Fruit fly (Drosophila melanogaster) whole organism, prepupa: ENCODE measurements around the gene CG13884.

Experiments
- Blimp-1 ChIP-seq: fragments of 200-800 bp; sonication (Bioruptor generic); optimal IDR thresholded peaks from 3 replicates; lab custom pipeline; 2017; ENCODE audit warnings: missing biosample characterization, missing genetic modification characterization, mild to moderate bottlenecking, moderate library complexity, missing genetic modification reagents
- CG10631 ChIP-seq: fragments of 200-800 bp; sonication (Bioruptor generic); optimal IDR thresholded peaks from 2 replicates; lab custom pipeline; 2016; ENCODE audit warnings: missing biosample characterization, missing genetic modification characterization
- CG10669 ChIP-seq: fragments of 200-800 bp; sonication (Bioruptor generic); optimal IDR thresholded peaks from 3 replicates; lab custom pipeline; 2018; ENCODE audit warnings: missing biosample characterization, mild to moderate bottlenecking, missing genetic modification characterization, moderate library complexity
- CG11294 ChIP-seq: fragments of 200-800 bp; sonication (Bioruptor generic); IDR thresholded peaks from 2 replicates; pipeline ENCODE4 v1.3.6; 2022; ENCODE audit warnings: missing biosample characterization, missing genetic modification characterization
- CG15336 ChIP-seq: fragments of 200-800 bp; sonication (Bioruptor generic); IDR thresholded peaks from 2 replicates; pipeline ENCODE4 v1.3.6; 2022; ENCODE audit warnings: missing biosample characterization, missing genetic modification characterization
- CG3032 ChIP-seq: fragments of 200-800 bp; optimal IDR thresholded peaks from 2 replicates; lab custom pipeline; 2019; ENCODE audit warnings: missing biosample characterization, mild to moderate bottlenecking, missing genetic modification characterization, moderate library complexity
- CG31627 ChIP-seq: fragments of 200-800 bp; sonication (Bioruptor generic); optimal IDR thresholded peaks from 3 replicates; lab custom pipeline; 2016; ENCODE audit warnings: missing biosample characterization, missing genetic modification characterization
- CG32006 ChIP-seq: fragments of 200-800 bp; sonication (Bioruptor generic); optimal IDR thresholded peaks from 3 replicates; lab custom pipeline; 2017; ENCODE audit warnings: missing biosample characterization, mild to moderate bottlenecking, missing genetic modification characterization
- CG3919 ChIP-seq: fragments of 200-800 bp; sonication (Bioruptor generic); optimal IDR thresholded peaks from 3 replicates; lab custom pipeline; 2016; ENCODE audit warnings: missing biosample characterization, missing genetic modification characterization
- CG4318 ChIP-seq: fragments of 200-800 bp; sonication (Bioruptor generic); optimal IDR thresholded peaks from 3 replicates; lab custom pipeline; 2017; ENCODE audit warnings: missing biosample characterization, mild to moderate bottlenecking, missing genetic modification characterization
- CG6276 ChIP-seq: fragments of 200-800 bp; sonication (Bioruptor generic); optimal IDR thresholded peaks from 2 replicates; lab custom pipeline; 2017; ENCODE audit warnings: missing biosample characterization, mild to moderate bottlenecking, missing genetic modification characterization
- CG7368 ChIP-seq: fragments of 200-800 bp; sonication (Bioruptor generic); optimal IDR thresholded peaks from 3 replicates; lab custom pipeline; 2016; ENCODE audit warnings: missing biosample characterization, missing genetic modification characterization
- CG8119 ChIP-seq: fragments of 200-800 bp; sonication (Bioruptor generic); IDR thresholded peaks from 3 replicates; pipeline ENCODE4 v1.3.6; 2022; ENCODE audit warnings: missing biosample characterization, missing genetic modification characterization
- Eip78C ChIP-seq: fragments of 200-800 bp; sonication (Bioruptor generic); peaks from one replicate; lab custom pipeline; 2016; ENCODE audit warnings: missing biosample characterization, missing genetic modification characterization
- Eip93F ChIP-seq: fragments of 200-800 bp; sonication (Bioruptor generic); optimal IDR thresholded peaks from 2 replicates; lab custom pipeline; 2016; ENCODE audit warnings: missing biosample characterization, mild to moderate bottlenecking, missing genetic modification characterization
- Ets21C ChIP-seq: fragments of 200-800 bp; sonication (Bioruptor generic); optimal IDR thresholded peaks from 3 replicates; lab custom pipeline; 2016; ENCODE audit warnings: missing biosample characterization, missing genetic modification characterization
- Ets96B ChIP-seq: fragments of 200-800 bp; optimal IDR thresholded peaks from 2 replicates; lab custom pipeline; 2019; ENCODE audit warnings: missing biosample characterization, mild to moderate bottlenecking, missing genetic modification characterization, moderate library complexity
- Gug ChIP-seq: fragments of 200-800 bp; sonication (Bioruptor generic); IDR thresholded peaks from 2 replicates; pipeline ENCODE4 v1.3.6; 2022; ENCODE audit warnings: missing biosample characterization, missing genetic modification characterization
- Met ChIP-seq: fragments of 200-800 bp; sonication (Bioruptor generic); optimal IDR thresholded peaks from 3 replicates; lab custom pipeline; 2016; ENCODE audit warnings: missing biosample characterization, missing genetic modification characterization
- Sox102F ChIP-seq: fragments of 200-800 bp; sonication (Bioruptor generic); optimal IDR thresholded peaks from 2 replicates; lab custom pipeline; 2016; ENCODE audit warnings: missing biosample characterization, mild to moderate bottlenecking, missing genetic modification characterization
- achi ChIP-seq: fragments of 200-800 bp; sonication (Bioruptor generic); optimal IDR thresholded peaks from 3 replicates; lab custom pipeline; 2016; ENCODE audit warnings: missing biosample characterization, missing genetic modification characterization
- acj6 ChIP-seq: fragments of 200-800 bp; sonication (Bioruptor generic); optimal IDR thresholded peaks from 3 replicates; lab custom pipeline; 2016; ENCODE audit warnings: missing biosample characterization, missing genetic modification characterization
- dac ChIP-seq: fragments of 200-800 bp; sonication (Bioruptor generic); optimal IDR thresholded peaks from 2 replicates; lab custom pipeline; 2017; ENCODE audit warnings: missing biosample characterization, mild to moderate bottlenecking, missing genetic modification characterization
- dsx ChIP-seq: fragments of 200-800 bp; optimal IDR thresholded peaks from 3 replicates; lab custom pipeline; 2019; ENCODE audit warnings: missing biosample characterization, mild to moderate bottlenecking, missing genetic modification characterization, moderate library complexity; ENCODE audit not compliant: poor library complexity, severe bottlenecking
- eg ChIP-seq: fragments of 200-800 bp; sonication (Bioruptor generic); IDR thresholded peaks from 3 replicates; pipeline ENCODE4 v1.3.6; 2022; ENCODE audit warnings: missing biosample characterization, missing genetic modification characterization
- esn ChIP-seq: fragments of 200-800 bp; sonication (Bioruptor generic); optimal IDR thresholded peaks from 2 replicates; lab custom pipeline; 2016; ENCODE audit warnings: missing biosample characterization, mild to moderate bottlenecking, missing genetic modification characterization, moderate library complexity
- fd85E ChIP-seq: fragments of 200-800 bp; sonication (Bioruptor generic); optimal IDR thresholded peaks from 3 replicates; lab custom pipeline; 2016; ENCODE audit warnings: missing biosample characterization, missing genetic modification characterization
- lz ChIP-seq: fragments of 200-800 bp; sonication (Bioruptor generic); optimal IDR thresholded peaks from 3 replicates; lab custom pipeline; 2016; ENCODE audit warnings: missing biosample characterization, missing genetic modification characterization
- spab ChIP-seq: fragments of 200-800 bp; sonication (Bioruptor generic); optimal IDR thresholded peaks from 2 replicates; lab custom pipeline; 2017; ENCODE audit warnings: missing biosample characterization, mild to moderate bottlenecking, missing genetic modification characterization, missing genetic modification reagents
- ss ChIP-seq, 2 experiments: fragments of 200-800 bp; sonication (Bioruptor generic); optimal IDR thresholded peaks; 2 replicates in 1 of 2; 3 replicates in 1 of 2; lab custom pipeline; 2017 to 2018; ENCODE audit warnings: mild to moderate bottlenecking in 2 of 2, missing biosample characterization in 2 of 2, missing genetic modification characterization in 2 of 2, moderate library complexity in 1 of 2
- svp ChIP-seq: fragments of 200-800 bp; sonication (Bioruptor generic); peaks from one replicate; lab custom pipeline; 2016; ENCODE audit warnings: missing biosample characterization, missing genetic modification characterization

CG13884 gene

DNA sequence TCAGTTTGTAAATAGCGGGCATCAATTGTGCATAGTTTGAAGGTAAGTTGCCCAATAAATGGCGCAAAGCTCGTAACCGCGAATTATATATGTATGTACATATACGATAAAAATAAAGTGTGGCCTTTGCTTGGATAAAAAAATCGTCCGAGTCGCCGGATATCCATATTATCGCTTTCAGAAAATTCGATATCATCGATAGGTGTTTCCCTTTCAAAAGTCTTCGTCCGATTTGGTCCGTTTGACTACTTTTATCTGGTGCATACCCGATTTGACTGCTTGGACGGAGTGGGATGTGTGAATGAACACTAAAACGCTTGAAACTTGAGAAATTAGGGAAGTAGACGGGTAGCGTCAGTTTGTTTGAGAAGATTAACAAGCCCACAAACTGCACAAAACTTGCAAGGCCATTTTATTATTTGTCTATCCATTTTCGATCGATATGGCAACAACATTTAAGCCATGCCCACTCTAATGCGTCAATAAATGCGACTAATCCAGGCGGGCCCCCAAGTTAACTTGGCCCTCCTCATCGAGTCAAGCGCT lies 37.0 kb downstream of the CG13884 start:
- no peak for TF ChIP-seq CG32006 (GFP tag; lab: Kevin White, UChicago)
- no peak for TF ChIP-seq CG4318 (GFP tag; lab: Kevin White, UChicago)
- TF ChIP-seq spab (GFP tag; lab: Kevin White, UChicago), result no peak
- TF ChIP-seq dsx (GFP tag; lab: Kevin White, UChicago), result no peak
- no peak for TF ChIP-seq CG8119 (GFP tag; lab: Robert Waterston, UW)
- no peak for TF ChIP-seq CG3032 (tag; lab: Kevin White, UChicago)
- no peak for TF ChIP-seq eg
- TF ChIP-seq acj6 (GFP tag; lab: Kevin White, UChicago), result no peak
- TF ChIP-seq fd85E (GFP tag; lab: Kevin White, UChicago), result no peak
- TF ChIP-seq esn (GFP tag; lab: Kevin White, UChicago), result peak; percentile 5
- TF ChIP-seq Eip78C (GFP tag; lab: Kevin White, UChicago), result peak; percentile 75
- no peak for TF ChIP-seq CG11294 (GFP tag; lab: Robert Waterston, UW)

DNA sequence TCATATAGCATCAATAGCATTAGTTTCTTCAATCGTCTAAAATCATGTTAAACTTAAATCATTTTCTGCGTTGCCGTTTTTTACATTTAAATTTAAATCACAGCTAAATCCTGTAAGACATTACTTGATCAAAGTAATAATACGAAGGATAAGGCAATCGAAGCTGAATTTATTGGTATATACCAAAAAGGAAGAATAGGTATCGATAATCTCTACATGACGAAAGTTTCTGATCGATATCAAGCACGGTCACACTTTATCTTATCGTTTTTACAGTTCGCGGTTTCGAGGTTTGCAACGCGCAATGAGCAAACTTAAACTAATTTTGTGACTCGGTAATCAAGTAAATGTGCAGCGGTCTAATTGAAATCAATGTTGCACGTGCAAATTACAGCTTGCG lies 38.4 kb downstream of the CG13884 start, which contains the start of the genes Atac3 and Ptpmeg:
Gene Atac3, minus strand, starts transcription at position 160 of the 400 bp plus-strand sequence.
Gene Ptpmeg, plus strand, starts transcription at position 265 of the 400 bp plus-strand sequence.
- no peak for TF ChIP-seq dac (GFP tag; lab: Kevin White, UChicago)
- TF ChIP-seq spab (GFP tag; lab: Kevin White, UChicago), result no peak
- no peak for TF ChIP-seq Gug (GFP tag; lab: Robert Waterston, UW)
- TF ChIP-seq CG10669 (GFP tag; lab: Kevin White, UChicago), result no peak
- no peak for TF ChIP-seq Sox102F (GFP tag; lab: Kevin White, UChicago)
- TF ChIP-seq svp (GFP tag; lab: Kevin White, UChicago), result no peak
- TF ChIP-seq esn (GFP tag; lab: Kevin White, UChicago), result no peak
- TF ChIP-seq CG7368 (GFP tag; lab: Kevin White, UChicago), result no peak
- no peak for TF ChIP-seq Ets96B (tag; lab: Kevin White, UChicago)

DNA sequence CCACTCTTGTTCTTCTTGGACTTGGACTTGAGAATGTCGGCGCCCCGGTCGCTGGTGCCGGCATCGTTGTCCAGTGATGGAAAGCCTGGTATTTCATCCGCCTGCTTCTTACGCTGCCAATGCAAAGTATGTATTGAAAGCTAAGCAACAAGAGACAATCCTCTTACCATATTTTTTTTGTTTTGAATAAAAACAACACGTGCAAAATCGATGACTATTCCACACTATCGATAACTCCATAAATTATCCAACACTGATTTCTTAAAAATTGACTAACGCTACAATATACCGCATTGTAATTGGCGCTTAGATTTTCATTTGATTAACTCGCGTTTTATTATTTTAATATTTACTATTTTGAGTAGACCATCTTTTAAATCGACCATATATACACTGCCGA lies 41.8 kb downstream of the CG13884 start, which contains the start of gene CG32344:
Gene CG32344, minus strand, starts transcription at position 235 of the 400 bp plus-strand sequence.
- TF ChIP-seq Eip78C (GFP tag; lab: Kevin White, UChicago) (peak; percentile 60), fd85E (GFP tag; lab: Kevin White, UChicago) (no peak), CG31627 (GFP tag; lab: Kevin White, UChicago) (no peak), Met (GFP tag; lab: Kevin White, UChicago) (no peak), CG3032 (tag; lab: Kevin White, UChicago) (peak; percentile 7)

DNA sequence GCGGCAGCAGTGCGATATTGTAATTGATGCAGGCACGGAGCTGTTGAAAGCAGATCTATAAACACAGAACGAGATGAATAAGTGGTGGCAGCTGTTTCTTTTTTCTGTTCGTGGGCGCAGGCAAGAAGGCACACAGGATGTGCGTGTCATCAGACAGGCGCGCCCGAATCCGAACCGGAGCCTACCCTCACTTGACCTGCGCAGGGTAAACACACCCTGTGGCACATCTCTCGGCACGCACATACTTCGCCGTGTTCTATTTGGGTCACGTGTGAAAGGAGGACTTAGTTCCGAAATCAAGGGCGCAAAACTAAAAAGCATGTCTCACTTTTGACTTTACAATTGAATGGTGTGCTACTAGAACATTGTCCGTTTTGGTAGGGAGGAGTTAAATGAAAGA lies 44.7 kb downstream of the CG13884 start:
- TF ChIP-seq dac (GFP tag; lab: Kevin White, UChicago) (no peak), Ets96B (tag; lab: Kevin White, UChicago) (no peak), CG10631 (GFP tag; lab: Kevin White, UChicago) (no peak), Gug (GFP tag; lab: Robert Waterston, UW) (no peak), esn (GFP tag; lab: Kevin White, UChicago) (no peak), eg (no peak), Eip93F (GFP tag; lab: Kevin White, UChicago) (no peak), achi (GFP tag; lab: Kevin White, UChicago) (no peak), CG10669 (GFP tag; lab: Kevin White, UChicago) (no peak), CG3919 (GFP tag; lab: Kevin White, UChicago) (no peak), ss (GFP tag; optimal IDR thresholded peaks at IDR 0.05; lab: Kevin White, UChicago) (no peak), Ets21C (no peak), CG6276 (GFP tag; lab: Kevin White, UChicago) (no peak), lz (GFP tag; lab: Kevin White, UChicago) (no peak), CG8119 (GFP tag; lab: Robert Waterston, UW) (no peak), Blimp-1 (GFP tag; lab: Kevin White, UChicago) (no peak), CG15336 (GFP tag; lab: Robert Waterston, UW) (no peak), CG31627 (GFP tag; lab: Kevin White, UChicago) (no peak)
